Worm (Caenorhabditis elegans) whole organism, L3 larva: Measurements from ENCODE around the gene crn-3.

Experiments used
- ZK546.5 ChIP-seq: sonication (generic microtip); optimal IDR thresholded peaks from 2 replicates; lab custom pipeline; 2017; ENCODE audit warnings: missing biosample characterization, missing genetic modification characterization
- ama-1 ChIP-seq: fragments of 150-350 bp; optimal IDR thresholded peaks from 2 replicates; lab custom pipeline; 2018
- ceh-82 ChIP-seq: fragments of 150-350 bp; optimal IDR thresholded peaks from 2 replicates; lab custom pipeline; 2014; ENCODE audit warnings: missing biosample characterization, missing genetic modification characterization
- egl-27 ChIP-seq: sonication (generic microtip); optimal IDR thresholded peaks from 4 replicates; lab custom pipeline; 2017; ENCODE audit warnings: missing biosample characterization, missing genetic modification reagents, missing genetic modification characterization
- elt-2 ChIP-seq: sonication (generic microtip); optimal IDR thresholded peaks from 2 replicates; lab custom pipeline; 2016; ENCODE audit warnings: missing genetic modification reagents, mild to moderate bottlenecking, missing genetic modification characterization, missing compliant biosample characterization
- lin-39 ChIP-seq: fragments of 150-350 bp; optimal IDR thresholded peaks from 2 replicates; lab custom pipeline; 2018; ENCODE audit warnings: missing biosample characterization, missing genetic modification reagents, missing genetic modification characterization
- nhr-11 ChIP-seq: fragments of 150-350 bp; optimal IDR thresholded peaks from 2 replicates; lab custom pipeline; 2014; ENCODE audit warnings: missing biosample characterization, missing genetic modification characterization
- nhr-28 ChIP-seq: fragments of 150-350 bp; optimal IDR thresholded peaks from 2 replicates; lab custom pipeline; 2014; ENCODE audit warnings: missing biosample characterization, missing genetic modification characterization
- skn-1 ChIP-seq: fragments of 150-350 bp; optimal IDR thresholded peaks from 2 replicates; lab custom pipeline; 2014; ENCODE audit warnings: missing biosample characterization, missing genetic modification characterization
- snpc-4 ChIP-seq: fragments of 150-350 bp; optimal IDR thresholded peaks from 2 replicates; lab custom pipeline; 2014; ENCODE audit warnings: missing biosample characterization, missing genetic modification characterization
- tbx-2 ChIP-seq: sonication (generic microtip); optimal IDR thresholded peaks from 2 replicates; lab custom pipeline; 2016; ENCODE audit warnings: mild to moderate bottlenecking, missing genetic modification characterization, missing compliant biosample characterization
- unc-62 ChIP-seq: fragments of 150-350 bp; sonication (generic microtip); optimal IDR thresholded peaks from 4 replicates; lab custom pipeline; 2014; ENCODE audit warnings: missing biosample characterization, missing genetic modification reagents, missing genetic modification characterization
- zag-1 ChIP-seq: fragments of 150-350 bp; optimal IDR thresholded peaks from 2 replicates; lab custom pipeline; 2014; ENCODE audit warnings: missing biosample characterization, missing genetic modification characterization

DNA sequence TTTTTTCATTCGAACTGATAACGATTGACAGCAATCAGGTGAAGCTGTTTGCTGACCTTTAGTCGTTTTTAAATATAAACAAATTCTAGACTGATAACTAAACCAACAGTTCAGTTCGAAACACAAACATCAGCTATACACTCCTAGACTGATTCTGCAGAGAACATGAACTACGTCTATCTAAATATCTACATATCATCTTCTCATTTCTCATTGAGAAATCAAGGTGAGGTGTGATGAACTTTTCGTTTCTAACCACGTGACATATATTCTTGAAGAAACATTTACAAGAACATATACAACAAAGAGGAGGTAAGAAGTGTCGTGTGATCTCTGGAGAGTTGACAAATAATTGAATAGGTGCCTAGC, 30.7 kb upstream of the crn-3 start:
- TF ChIP-seq ZK546.5 (tag; lab: Kevin White, UChicago) (no peak), egl-27 (tag; lab: Kevin White, UChicago) (no peak), ceh-82 (tag; lab: Kevin White, UChicago) (no peak), zag-1 (tag; lab: Kevin White, UChicago) (no peak), unc-62 (GFP tag; lab: Kevin White, UChicago) (no peak), tbx-2 (no peak), ama-1 (no peak), lin-39 (tag; lab: Kevin White, UChicago) (no peak), elt-2 (tag; lab: Kevin White, UChicago) (peak; percentile 85), snpc-4 (tag; lab: Kevin White, UChicago) (no peak), skn-1 (tag; lab: Kevin White, UChicago) (no peak), nhr-11 (tag; lab: Kevin White, UChicago) (no peak), nhr-28 (tag; lab: Kevin White, UChicago) (no peak)
